Worm (Caenorhabditis elegans): ENCODE measurements around the gene ZC84.1.

Gene ZC84.1

ce11 chrIII:9242675-9243074, 36.6 kb upstream of the ZC84.1 start, which contains the start of gene dat-1:
Gene dat-1 (plus strand): TSS chrIII:9242975.
- TF ChIP-seq fos-1 (tag; optimal IDR thresholded peaks at IDR 0.05) = no peak
- TF ChIP-seq unc-130 (GFP tag; optimal IDR thresholded peaks at IDR 0.05) = no peak
- no peak for TF ChIP-seq dmd-8 (GFP tag; IDR thresholded peaks at IDR 0.05)
- TF ChIP-seq egl-43 (GFP tag; IDR thresholded peaks at IDR 0.05) = no peak
- no peak for TF ChIP-seq lin-13 (GFP tag; optimal IDR thresholded peaks at IDR 0.05)
- no peak for TF ChIP-seq lin-15B (tag; optimal IDR thresholded peaks at IDR 0.05)
- no peak for TF ChIP-seq skn-1 (tag; optimal IDR thresholded peaks at IDR 0.05)
- TF ChIP-seq F44E2.7 (GFP tag; IDR thresholded peaks at IDR 0.05) = no peak
- TF ChIP-seq zip-2 (tag; optimal IDR thresholded peaks at IDR 0.05) = no peak
- no peak for TF ChIP-seq T26A8.4 (GFP tag; IDR thresholded peaks at IDR 0.05)
- TF ChIP-seq nhr-102 (tag; optimal IDR thresholded peaks at IDR 0.05) = no peak
- no peak for TF ChIP-seq ceh-62 (tag; optimal IDR thresholded peaks at IDR 0.05)
- TF ChIP-seq mdl-1 (tag; optimal IDR thresholded peaks at IDR 0.05) = no peak
- TF ChIP-seq Y105C5A.15 (GFP tag; IDR thresholded peaks at IDR 0.05) = no peak
- no peak for TF ChIP-seq dmd-6 (GFP tag; IDR thresholded peaks at IDR 0.05)
- TF ChIP-seq nhr-41 (GFP tag; IDR thresholded peaks at IDR 0.05) = no peak

DNA sequence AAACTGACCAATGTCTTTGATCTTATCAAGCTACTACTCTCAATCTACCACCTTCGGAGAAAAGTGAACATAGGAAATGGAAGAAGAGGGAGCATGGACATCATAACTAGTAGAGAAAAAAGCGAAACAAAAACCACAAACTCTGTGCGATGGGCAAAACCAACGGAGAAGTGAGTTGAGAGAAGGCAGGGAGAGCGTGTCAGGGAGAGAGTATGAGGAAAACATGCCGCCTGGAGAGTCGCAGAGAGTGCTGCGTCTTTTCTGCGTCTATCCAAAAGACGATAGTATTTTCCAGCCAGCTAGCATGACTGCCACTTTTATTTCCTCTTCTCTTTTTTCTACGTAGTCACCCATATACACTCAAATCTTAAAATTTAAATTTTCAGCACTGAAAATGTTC, 33.9 kb upstream of the ZC84.1 start, which contains the start of gene saeg-2:
saeg-2 (plus strand) TSS at position 381 of the 400 bp plus-strand sequence.
- TF ChIP-seq aha-1 (tag) (peak; percentile 93), lin-13 (GFP tag; optimal IDR thresholded peaks at IDR 0.05) (peak; percentile 56), rbr-2 (tag; optimal IDR thresholded peaks at IDR 0.05) (peak; percentile 34), nhr-102 (tag; optimal IDR thresholded peaks at IDR 0.05) (no peak), ceh-44 (GFP tag; IDR thresholded peaks at IDR 0.05) (no peak), madf-5 (GFP tag; IDR thresholded peaks at IDR 0.05) (no peak), zfp-3 (GFP tag; conservative IDR thresholded peaks at IDR 0.05) (no peak), T26A8.4 (GFP tag; IDR thresholded peaks at IDR 0.05) (peak; percentile 39; the same call in 1 of the 2 replicates), dmd-8 (GFP tag; IDR thresholded peaks at IDR 0.05) (no peak), ceh-20 (GFP tag; IDR thresholded peaks at IDR 0.05) (no peak), egl-43 (GFP tag; IDR thresholded peaks at IDR 0.05) (0 out of 2 replicates have a peak, but pooled peaks have one; percentile 51), tag-97 (GFP tag; IDR thresholded peaks at IDR 0.05) (no peak), unc-39 (tag; optimal IDR thresholded peaks at IDR 0.05) (no peak), hif-1 (tag; optimal IDR thresholded peaks at IDR 0.05) (peak in 1 of 2 experiments; percentile 15), dmd-9 (GFP tag; IDR thresholded peaks at IDR 0.05) (no peak), attf-4 (tag; optimal IDR thresholded peaks at IDR 0.05) (no peak), ceh-28 (tag; optimal IDR thresholded peaks at IDR 0.05) (no peak), lsy-2 (tag; optimal IDR thresholded peaks at IDR 0.05) (peak in 1 of 2 experiments; percentile 23), mep-1 (tag; optimal IDR thresholded peaks at IDR 0.05) (peak; percentile 52), nhr-25 (tag; optimal IDR thresholded peaks at IDR 0.05; ENCODE audit: borderline replicate concordance, insufficient read depth) (no peak), sdz-12 (GFP tag; optimal IDR thresholded peaks at IDR 0.05) (no peak), mdl-1 (tag; optimal IDR thresholded peaks at IDR 0.05) (peak in 1 of 2 experiments; percentile 71), Y48G9A.11 (GFP tag; IDR thresholded peaks at IDR 0.05) (no peak), ama-1 (optimal IDR thresholded peaks at IDR 0.05) (no peak), ceh-32 (tag; optimal IDR thresholded peaks at IDR 0.05; ENCODE audit: poor library complexity) (no peak), ZK337.2 (GFP tag; IDR thresholded peaks at IDR 0.05) (no peak), lin-15B (tag; optimal IDR thresholded peaks at IDR 0.05) (no peak), unc-130 (GFP tag; optimal IDR thresholded peaks at IDR 0.05) (no peak), F26F4.8 (GFP tag; conservative IDR thresholded peaks at IDR 0.05) (no peak), dpl-1 (GFP tag; optimal IDR thresholded peaks at IDR 0.05) (peak; percentile 31), daf-16 (GFP tag; optimal IDR thresholded peaks at IDR 0.05) (no peak), daf-16 (tag; optimal IDR thresholded peaks at IDR 0.05) (peak; percentile 51), php-3 (GFP tag; IDR thresholded peaks at IDR 0.05) (no peak), ztf-7 (tag; optimal IDR thresholded peaks at IDR 0.05) (peak; percentile 14), Y105C5A.15 (GFP tag; IDR thresholded peaks at IDR 0.05) (0 out of 2 replicates have a peak, but pooled peaks have one; percentile 35), mes-2 (tag; optimal IDR thresholded peaks at IDR 0.05; ENCODE audit: poor library complexity, severe bottlenecking) (peak; percentile 34), zip-11 (GFP tag; IDR thresholded peaks at IDR 0.05) (no peak), lin-39 (tag; optimal IDR thresholded peaks at IDR 0.05) (no peak), daf-12 (tag; optimal IDR thresholded peaks at IDR 0.05) (no peak), F49E8.2 (tag; optimal IDR thresholded peaks at IDR 0.05; ENCODE audit: borderline replicate concordance) (no peak), lin-29 (GFP tag; IDR thresholded peaks at IDR 0.05) (no peak), nhr-111 (GFP tag; optimal IDR thresholded peaks at IDR 0.05) (no peak), ceh-62 (tag; optimal IDR thresholded peaks at IDR 0.05) (no peak)

All from whole organism, L4 larva.